Worm (Caenorhabditis elegans) whole organism, late embryonic: Measurements from ENCODE around the gene T27E7.1.

Experiments used
- C38D4.7 ChIP-seq: fragments of 200-800 bp; sonication (Bioruptor generic); optimal IDR thresholded peaks from 2 replicates; lab custom pipeline; 2018; ENCODE audit warnings: mild to moderate bottlenecking, missing genetic modification characterization, moderate library complexity, missing compliant biosample characterization
- fax-1 ChIP-seq: sonication (generic microtip); optimal IDR thresholded peaks from 2 replicates; lab custom pipeline; 2016; ENCODE audit warnings: missing genotype, missing genetic modification characterization, missing compliant biosample characterization
- fkh-10 ChIP-seq: fragments of 150-350 bp; optimal IDR thresholded peaks from 2 replicates; lab custom pipeline; 2014; ENCODE audit warnings: missing biosample characterization, missing genetic modification reagents, missing genetic modification characterization
- madf-2 ChIP-seq: sonication (generic microtip); optimal IDR thresholded peaks from 2 replicates; lab custom pipeline; 2017; ENCODE audit warnings: missing genetic modification characterization, missing compliant biosample characterization
- ref-2 ChIP-seq: sonication (generic microtip); optimal IDR thresholded peaks from 2 replicates; lab custom pipeline; 2016; ENCODE audit warnings: missing genetic modification characterization, missing compliant biosample characterization
- tbx-2 ChIP-seq: sonication (generic microtip); optimal IDR thresholded peaks from 2 replicates; lab custom pipeline; 2016; ENCODE audit warnings: missing genetic modification characterization, missing compliant biosample characterization
- unc-55 ChIP-seq: sonication (generic microtip); optimal IDR thresholded peaks from 2 replicates; lab custom pipeline; 2017; ENCODE audit warnings: missing biosample characterization, missing genetic modification reagents, missing genetic modification characterization
- ztf-16 ChIP-seq: sonication (generic microtip); optimal IDR thresholded peaks from 2 replicates; lab custom pipeline; 2017; ENCODE audit warnings: missing genetic modification characterization, missing compliant biosample characterization

DNA sequence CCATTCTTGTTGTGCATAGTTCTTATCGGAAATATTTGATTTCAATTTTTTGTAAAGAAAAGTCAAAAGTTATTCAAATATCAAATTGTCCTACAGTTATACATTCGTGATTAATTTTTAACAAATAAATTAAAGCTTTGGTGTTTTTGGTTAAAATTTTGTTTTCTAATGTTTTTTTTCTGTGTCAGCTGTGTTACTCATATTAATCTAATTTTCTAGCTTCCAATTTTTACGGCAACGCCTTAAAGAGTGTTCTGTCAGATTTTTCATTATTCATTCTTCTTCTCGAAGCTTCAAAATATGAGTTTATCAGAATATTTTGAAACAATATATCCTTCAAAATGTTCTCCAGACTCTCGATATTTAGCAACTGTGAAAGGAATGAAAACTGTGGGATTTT lies 4.0 kb downstream of the T27E7.1 start, which contains the start of gene srh-63:
- TF ChIP-seq C38D4.7 (no peak), fkh-10 (GFP tag; lab: Kevin White, UChicago) (no peak), madf-2 (tag; lab: Kevin White, UChicago) (no peak), ref-2 (tag; lab: Kevin White, UChicago) (no peak), fax-1 (tag; lab: Kevin White, UChicago) (no peak), ztf-16 (tag; lab: Kevin White, UChicago) (no peak), tbx-2 (tag; lab: Kevin White, UChicago) (no peak), unc-55 (GFP tag; lab: Kevin White, UChicago) (no peak)
